Fruit fly (Drosophila melanogaster): ENCODE data around the gene Men-b.

DNA sequence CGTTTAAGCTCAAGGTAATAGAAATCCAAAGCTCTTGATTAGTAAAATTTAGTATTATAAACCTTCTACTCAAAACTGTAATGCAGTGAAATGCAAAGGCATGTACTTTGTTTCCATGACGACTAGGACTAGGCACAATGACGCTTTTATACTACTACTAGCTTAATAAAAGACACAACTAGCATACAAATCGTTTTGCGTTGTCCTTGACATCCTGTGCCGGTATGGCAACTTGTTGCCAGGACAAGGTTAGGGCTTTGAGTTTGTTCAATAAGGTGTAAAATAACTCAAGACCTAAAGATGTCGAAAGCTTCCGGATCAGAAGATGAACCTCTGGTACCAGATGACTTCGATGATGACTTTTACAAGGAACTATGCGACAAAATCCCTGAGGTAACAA lies 33.1 kb upstream of the Men-b start, which contains the start of gene CG5882:
- TF ChIP-seq kay (GFP tag; optimal IDR thresholded peaks at IDR 0.05) (no peak), CG11723 (GFP tag; optimal IDR thresholded peaks at IDR 0.05) (no peak), cato (GFP tag; optimal IDR thresholded peaks at IDR 0.05; ENCODE audit: borderline replicate concordance) (no peak), ems (GFP tag; optimal IDR thresholded peaks at IDR 0.05) (no peak), Dip2 (GFP tag; IDR thresholded peaks at IDR 0.05) (no peak)

All from whole organism, embryonic.